Fruit fly (Drosophila melanogaster): ENCODE data around the gene CG31915.

Gene CG31915

DNA sequence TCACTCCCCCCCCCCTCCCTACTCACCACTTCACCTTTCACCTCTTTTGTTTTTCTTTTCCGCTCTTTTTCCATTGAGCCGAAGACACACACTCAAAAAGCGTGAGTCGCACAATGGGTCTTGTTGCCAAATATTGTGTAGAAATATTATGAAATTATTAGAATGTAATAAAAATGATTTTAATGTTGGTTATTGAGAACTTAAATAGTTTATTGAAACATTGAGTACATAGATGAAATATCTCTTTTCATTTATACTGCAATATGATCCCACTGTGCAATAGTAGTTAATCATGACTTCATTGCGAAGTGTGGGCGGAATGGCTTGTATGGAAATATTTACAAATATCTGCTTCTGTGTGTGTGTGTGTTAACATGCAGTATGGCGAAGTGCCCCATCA lies 39.2 kb downstream of the CG31915 start:
- TF ChIP-seq CG14441 (GFP tag; IDR thresholded peaks at IDR 0.05) (0 out of 2 replicates have a peak, but pooled peaks have one; percentile 34), CG11504 (tag; optimal IDR thresholded peaks at IDR 0.05) (peak; percentile 37), crc (GFP tag; optimal IDR thresholded peaks at IDR 0.05) (no peak), CG4404 (GFP tag; IDR thresholded peaks at IDR 0.05) (no peak), lab (GFP tag; optimal IDR thresholded peaks at IDR 0.05) (peak; percentile 27), CG11456 (GFP tag; IDR thresholded peaks at IDR 0.05) (0 out of 3 replicates have a peak, but pooled peaks have one; percentile 43), fd3F (GFP tag; optimal IDR thresholded peaks at IDR 0.05) (no peak), ranshi (GFP tag; IDR thresholded peaks at IDR 0.05) (peak; percentile 38; the same call in 1 of the 2 replicates), Xrp1 (GFP tag; IDR thresholded peaks at IDR 0.05) (peak; percentile 64), CG32772 (GFP tag; IDR thresholded peaks at IDR 0.05) (0 out of 2 replicates have a peak, but pooled peaks have one; percentile 24), Blimp-1 (GFP tag; optimal IDR thresholded peaks at IDR 0.05) (no peak), slbo (GFP tag; IDR thresholded peaks at IDR 0.05) (peak; percentile 45), en (GFP tag; optimal IDR thresholded peaks at IDR 0.05) (no peak), CG7839 (tag; optimal IDR thresholded peaks at IDR 0.05) (peak; percentile 19), CG31441 (GFP tag; IDR thresholded peaks at IDR 0.05) (0 out of 2 replicates have a peak, but pooled peaks have one; percentile 11), esg (GFP tag; conservative IDR thresholded peaks at IDR 0.05) (0 out of 2 replicates have a peak, but pooled peaks have one; percentile 20), row (GFP tag; IDR thresholded peaks at IDR 0.05) (peak; percentile 52; the same call in 2 of the 3 replicates), prd (optimal IDR thresholded peaks at IDR 0.05) (no peak), prd (GFP tag; IDR thresholded peaks at IDR 0.05) (peak; percentile 40; the same call in 1 of the 3 replicates), CG2678 (tag; optimal IDR thresholded peaks at IDR 0.05) (peak; percentile 20), Sox102F (GFP tag; optimal IDR thresholded peaks at IDR 0.05) (peak; percentile 36), HLH3B (GFP tag; IDR thresholded peaks at IDR 0.05) (0 out of 2 replicates have a peak, but pooled peaks have one; percentile 12), Hr39 (optimal IDR thresholded peaks at IDR 0.05) (no peak), Aef1 (GFP tag; IDR thresholded peaks at IDR 0.05) (0 out of 3 replicates have a peak, but pooled peaks have one; percentile 18), dmrt99B (tag; optimal IDR thresholded peaks at IDR 0.05) (peak; percentile 34), crp (GFP tag; optimal IDR thresholded peaks at IDR 0.05) (no peak), phol (tag; optimal IDR thresholded peaks at IDR 0.05) (peak; percentile 4), Drgx (GFP tag; IDR thresholded peaks at IDR 0.05) (peak; percentile 86), CG4707 (GFP tag; optimal IDR thresholded peaks at IDR 0.05) (peak; percentile 30), bsh (GFP tag; optimal IDR thresholded peaks at IDR 0.05) (peak in 1 of 2 experiments; percentile 20), D19A (tag; optimal IDR thresholded peaks at IDR 0.05) (no peak), CG18764 (GFP tag; optimal IDR thresholded peaks at IDR 0.05) (no peak), Oli (tag; optimal IDR thresholded peaks at IDR 0.05) (peak; percentile 7), gem (tag; optimal IDR thresholded peaks at IDR 0.05) (peak; percentile 41), unpg (GFP tag; optimal IDR thresholded peaks at IDR 0.05) (peak; percentile 30), ttk (GFP tag; IDR thresholded peaks at IDR 0.05) (peak; percentile 44; the same call in 1 of the 2 replicates), Ets65A (GFP tag) (peak; percentile 12), Eip74EF (GFP tag; optimal IDR thresholded peaks at IDR 0.05) (no peak), z (GFP tag; IDR thresholded peaks at IDR 0.05) (0 out of 3 replicates have a peak, but pooled peaks have one; percentile 36), Hr51 (GFP tag; optimal IDR thresholded peaks at IDR 0.05) (peak in 1 of 2 experiments; percentile 12), nmo (GFP tag; optimal IDR thresholded peaks at IDR 0.05) (peak; percentile 5), dpn (GFP tag; optimal IDR thresholded peaks at IDR 0.05) (no peak), Ptx1 (GFP tag; IDR thresholded peaks at IDR 0.05) (peak; percentile 59; the same call in 1 of the 2 replicates), tio (GFP tag; optimal IDR thresholded peaks at IDR 0.05) (no peak), CoRest (tag; optimal IDR thresholded peaks at IDR 0.05) (no peak), H15 (GFP tag; IDR thresholded peaks at IDR 0.05) (0 out of 3 replicates have a peak, but pooled peaks have one; percentile 35)
